Worm (Caenorhabditis elegans): ENCODE data around the gene ins-7.

DNA sequence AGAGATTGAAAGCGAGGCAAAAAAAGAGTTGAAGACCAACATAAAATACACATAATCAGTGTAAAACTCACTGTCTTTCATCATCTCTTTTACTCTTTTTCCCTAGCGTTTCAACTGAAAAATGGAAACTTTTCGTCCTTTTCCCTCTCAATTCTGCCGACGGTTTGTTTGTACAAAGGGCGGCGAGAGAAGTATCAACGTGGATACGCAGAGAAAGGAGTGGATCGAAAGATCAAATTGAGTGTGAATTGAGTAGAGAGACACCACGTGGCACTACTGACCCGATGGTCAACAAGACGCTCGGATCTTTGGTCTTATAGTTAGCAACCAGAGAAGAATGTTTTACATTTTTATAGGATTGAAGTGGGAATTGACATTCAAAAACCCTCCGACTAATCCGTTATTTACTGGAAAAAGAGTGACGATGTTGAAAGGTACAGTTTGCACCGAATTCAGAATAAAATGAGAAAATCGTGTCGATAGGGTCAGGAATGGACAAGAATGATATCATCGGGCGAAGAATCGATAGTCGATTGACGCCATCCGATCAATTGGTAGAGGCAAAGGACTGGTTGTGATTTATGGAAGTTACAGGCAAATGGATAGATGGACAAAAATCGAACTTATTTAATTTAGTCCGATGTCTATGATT lies 11.5 kb downstream of the ins-7 start:
- TF ChIP-seq lir-1 (GFP tag; conservative IDR thresholded peaks at IDR 0.05) (no peak), ama-1 (optimal IDR thresholded peaks at IDR 0.05) (peak; percentile 58), ama-1 (GFP tag; optimal IDR thresholded peaks at IDR 0.05) (no peak), ets-4 (GFP tag; optimal IDR thresholded peaks at IDR 0.05) (no peak), rpc-1 (optimal IDR thresholded peaks at IDR 0.05) (no peak), rpc-1 (tag; optimal IDR thresholded peaks at IDR 0.05) (no peak), nhr-90 (tag; optimal IDR thresholded peaks at IDR 0.05) (no peak), ceh-100 (GFP tag; IDR thresholded peaks at IDR 0.05) (no peak), ztf-18 (tag; optimal IDR thresholded peaks at IDR 0.05) (no peak), pha-4 (tag; optimal IDR thresholded peaks at IDR 0.05) (peak; percentile 76), snpc-4 (GFP tag; optimal IDR thresholded peaks at IDR 0.05) (no peak), snpc-4 (tag; optimal IDR thresholded peaks at IDR 0.05) (peak in 1 of 4 experiments; percentile 11), unc-62 (GFP tag; optimal IDR thresholded peaks at IDR 0.05) (no peak)

Data from whole organism, young adult.